Worm (Caenorhabditis elegans): ENCODE data around the gene F56A8.5.

The F56A8.5 gene

DNA sequence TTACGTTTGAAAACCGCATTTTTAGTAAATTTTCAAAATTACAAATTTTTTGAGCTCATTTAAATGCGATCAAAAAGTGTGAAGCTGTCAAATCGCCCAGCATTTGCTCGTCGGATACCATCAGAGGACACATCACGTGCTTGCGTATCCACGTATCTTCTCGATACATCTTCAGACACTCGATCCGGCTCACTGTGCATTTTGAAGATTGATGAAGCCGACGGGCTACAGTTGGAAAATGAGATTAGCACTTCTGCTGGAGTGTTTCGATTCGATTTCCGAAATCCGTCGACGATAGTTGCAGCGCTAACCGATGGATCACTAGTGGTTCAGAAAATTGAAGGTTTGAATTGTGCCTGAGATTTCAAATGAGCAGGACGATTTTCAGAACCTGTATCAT lies 49.4 kb downstream of the F56A8.5 start, which contains the start of gene dph-7:
Gene dph-7 (plus strand): TSS at position 53 of the 400 bp plus-strand sequence.
- no peak for TF ChIP-seq flt-1 (GFP tag; IDR thresholded peaks at IDR 0.05)
- no peak for TF ChIP-seq tra-4 (tag; optimal IDR thresholded peaks at IDR 0.05)
- no peak for TF ChIP-seq ceh-36 (tag; optimal IDR thresholded peaks at IDR 0.05)
- no peak for TF ChIP-seq B0310.2 (tag; optimal IDR thresholded peaks at IDR 0.05)
- TF ChIP-seq ceh-13 (GFP tag; optimal IDR thresholded peaks at IDR 0.05) = no peak
- TF ChIP-seq sea-1 (GFP tag; conservative IDR thresholded peaks at IDR 0.05) = no peak
- TF ChIP-seq tbx-37 (GFP tag; conservative IDR thresholded peaks at IDR 0.05) = no peak
- TF ChIP-seq F13C5.2 (tag; optimal IDR thresholded peaks at IDR 0.05) = no peak
- no peak for TF ChIP-seq aly-1 (tag; optimal IDR thresholded peaks at IDR 0.05)
- no peak for TF ChIP-seq scrt-1 (GFP tag; IDR thresholded peaks at IDR 0.05)
- TF ChIP-seq ama-1 (optimal IDR thresholded peaks at IDR 0.05) = no peak
- TF ChIP-seq hnd-1 (tag; optimal IDR thresholded peaks at IDR 0.05) = no peak
- TF ChIP-seq hmg-4 (GFP tag; optimal IDR thresholded peaks at IDR 0.05) = no peak
- no peak for TF ChIP-seq tbx-11 (GFP tag; IDR thresholded peaks at IDR 0.05)
- no peak for TF ChIP-seq hmbx-1 (tag; optimal IDR thresholded peaks at IDR 0.05)
- no peak for TF ChIP-seq pes-1 (GFP tag; IDR thresholded peaks at IDR 0.05)
- TF ChIP-seq ets-7 (tag; optimal IDR thresholded peaks at IDR 0.05) = no peak

Measured in whole organism, early embryonic.